Fruit fly (Drosophila melanogaster): Measurements from ENCODE around the gene SmE.

The SmE gene

DNA sequence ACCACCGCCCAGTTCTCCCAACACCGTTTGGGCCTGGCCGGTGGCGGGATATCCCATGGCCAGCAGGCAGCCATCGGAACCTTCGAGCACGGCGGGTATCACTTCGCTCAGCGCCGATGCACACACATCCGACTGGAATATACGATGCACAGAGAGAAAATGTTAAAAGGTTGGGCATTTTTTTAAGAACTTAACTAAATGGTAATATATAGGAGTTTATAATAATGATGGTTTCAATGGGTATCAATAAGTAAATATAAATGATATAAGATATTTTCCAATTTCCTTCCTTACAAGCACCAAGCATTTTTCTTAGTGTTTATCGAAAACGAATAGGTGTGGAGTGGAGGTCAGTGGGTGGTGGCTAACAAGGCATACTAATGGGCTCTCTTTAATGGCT, 33.6 kb downstream of the SmE start:
- TF ChIP-seq Ets96B (tag; optimal IDR thresholded peaks at IDR 0.05) (peak; percentile 12), Sox15 (GFP tag; optimal IDR thresholded peaks at IDR 0.05) (no peak), CG16779 (tag; optimal IDR thresholded peaks at IDR 0.05) (no peak), spab (GFP tag; optimal IDR thresholded peaks at IDR 0.05) (no peak), CG8632 (GFP tag; optimal IDR thresholded peaks at IDR 0.05) (no peak), svp (GFP tag) (peak; percentile 38), Met (GFP tag; optimal IDR thresholded peaks at IDR 0.05) (no peak), net (GFP tag; optimal IDR thresholded peaks at IDR 0.05) (no peak), cyc (GFP tag; optimal IDR thresholded peaks at IDR 0.05) (no peak), achi (GFP tag; optimal IDR thresholded peaks at IDR 0.05) (no peak), Hr38 (GFP tag; optimal IDR thresholded peaks at IDR 0.05) (no peak), CG8319 (GFP tag; optimal IDR thresholded peaks at IDR 0.05) (no peak), CG3032 (tag; optimal IDR thresholded peaks at IDR 0.05) (no peak), Blimp-1 (GFP tag; optimal IDR thresholded peaks at IDR 0.05) (no peak), eg (GFP tag; IDR thresholded peaks at IDR 0.05) (no peak), CG6276 (GFP tag; optimal IDR thresholded peaks at IDR 0.05) (no peak), CG3919 (GFP tag; optimal IDR thresholded peaks at IDR 0.05) (no peak), CG4318 (GFP tag; optimal IDR thresholded peaks at IDR 0.05) (no peak), Ets21C (GFP tag; optimal IDR thresholded peaks at IDR 0.05) (no peak), Hr39 (GFP tag; optimal IDR thresholded peaks at IDR 0.05) (no peak), lz (GFP tag; optimal IDR thresholded peaks at IDR 0.05) (no peak), Hr4 (GFP tag; optimal IDR thresholded peaks at IDR 0.05) (peak; percentile 5), Eip78C (GFP tag) (peak; percentile 45), CG1621 (tag; optimal IDR thresholded peaks at IDR 0.05) (no peak), CG8119 (GFP tag; IDR thresholded peaks at IDR 0.05) (0 out of 3 replicates have a peak, but pooled peaks have one; percentile 28), dsx (GFP tag; optimal IDR thresholded peaks at IDR 0.05; ENCODE audit: poor library complexity, severe bottlenecking) (no peak), CG6854 (GFP tag; optimal IDR thresholded peaks at IDR 0.05) (no peak), vri (GFP tag; optimal IDR thresholded peaks at IDR 0.05) (no peak), salr (GFP tag; optimal IDR thresholded peaks at IDR 0.05) (no peak), fkh (GFP tag; optimal IDR thresholded peaks at IDR 0.05) (no peak), pdm3 (GFP tag; optimal IDR thresholded peaks at IDR 0.05) (no peak), fd59A (GFP tag; optimal IDR thresholded peaks at IDR 0.05) (no peak), acj6 (GFP tag; optimal IDR thresholded peaks at IDR 0.05) (no peak), Lpt (GFP tag; optimal IDR thresholded peaks at IDR 0.05) (no peak), ss (GFP tag; optimal IDR thresholded peaks at IDR 0.05) (no peak), OdsH (GFP tag; optimal IDR thresholded peaks at IDR 0.05) (no peak), CG10669 (GFP tag; optimal IDR thresholded peaks at IDR 0.05) (no peak), Eip75B (GFP tag; optimal IDR thresholded peaks at IDR 0.05) (no peak), Gug (GFP tag; IDR thresholded peaks at IDR 0.05) (no peak), CG7368 (GFP tag; optimal IDR thresholded peaks at IDR 0.05) (no peak), CG32006 (GFP tag; optimal IDR thresholded peaks at IDR 0.05) (peak; percentile 19), CG11902 (GFP tag; optimal IDR thresholded peaks at IDR 0.05) (no peak), CG11294 (GFP tag; IDR thresholded peaks at IDR 0.05) (no peak), topi (GFP tag; optimal IDR thresholded peaks at IDR 0.05) (no peak), CG34406 (GFP tag; optimal IDR thresholded peaks at IDR 0.05) (no peak), CG10631 (GFP tag; optimal IDR thresholded peaks at IDR 0.05) (peak; percentile 1), CG6792 (GFP tag; optimal IDR thresholded peaks at IDR 0.05) (no peak), Eip93F (GFP tag; optimal IDR thresholded peaks at IDR 0.05) (no peak), Sox14 (GFP tag; optimal IDR thresholded peaks at IDR 0.05) (no peak), CG6163 (GFP tag; IDR thresholded peaks at IDR 0.05) (0 out of 3 replicates have a peak, but pooled peaks have one; percentile 31), fd85E (GFP tag; optimal IDR thresholded peaks at IDR 0.05) (no peak), CG11762 (GFP tag; optimal IDR thresholded peaks at IDR 0.05; ENCODE audit: insufficient read depth) (no peak), Sox102F (GFP tag; optimal IDR thresholded peaks at IDR 0.05) (no peak)
